Worm (Caenorhabditis elegans) whole organism, midembryonic: ENCODE measurements around the gene atg-9.

Experiments used
- T22C8.4 ChIP-seq: fragments of 200-800 bp; sonication (Bioruptor generic); IDR thresholded peaks from 2 replicates; pipeline ENCODE4 v1.3.6; 2022; ENCODE audit warnings: missing genetic modification characterization, missing compliant biosample characterization
- cog-1 ChIP-seq: sonication (generic microtip); optimal IDR thresholded peaks from 2 replicates; lab custom pipeline; 2016; ENCODE audit warnings: missing genetic modification characterization, missing compliant biosample characterization
- flt-1 ChIP-seq: fragments of 200-800 bp; sonication (Bioruptor generic); IDR thresholded peaks from 2 replicates; pipeline ENCODE4 v1.3.6; 2022; ENCODE audit warnings: missing genetic modification characterization, missing compliant biosample characterization
- klf-2 ChIP-seq: fragments of 200-800 bp; sonication (Bioruptor generic); conservative IDR thresholded peaks from 2 replicates; pipeline ENCODE4 v1.3.6; 2022; ENCODE audit warnings: missing genetic modification reagents, missing genetic modification characterization, missing compliant biosample characterization
- med-1 ChIP-seq: sonication (generic microtip); optimal IDR thresholded peaks from 2 replicates; lab custom pipeline; 2017; ENCODE audit warnings: missing genetic modification characterization, mild to moderate bottlenecking, missing compliant biosample characterization, antibody characterized with exemption, missing genetic modification reagents; ENCODE audit not compliant: insufficient read depth
- ref-1 ChIP-seq: fragments of 200-800 bp; sonication (Bioruptor generic); conservative IDR thresholded peaks from 2 replicates; pipeline ENCODE4 v1.3.6; 2022; ENCODE audit warnings: missing genetic modification reagents, missing genetic modification characterization, missing compliant biosample characterization
- tab-1 ChIP-seq: fragments of 200-800 bp; sonication (Bioruptor generic); IDR thresholded peaks from 2 replicates; pipeline ENCODE4 v1.3.6; 2022; ENCODE audit warnings: missing genetic modification characterization, missing compliant biosample characterization
- ztf-23 ChIP-seq: fragments of 200-800 bp; sonication (Bioruptor generic); IDR thresholded peaks from 2 replicates; pipeline ENCODE4 v1.3.6; 2022; ENCODE audit warnings: missing genetic modification reagents, missing genetic modification characterization, missing compliant biosample characterization
- ztf-29 ChIP-seq: fragments of 200-800 bp; sonication (Bioruptor generic); IDR thresholded peaks from 2 replicates; pipeline ENCODE4 v1.3.6; 2022; ENCODE audit warnings: missing genetic modification reagents, missing genetic modification characterization, missing compliant biosample characterization

atg-9 gene

DNA sequence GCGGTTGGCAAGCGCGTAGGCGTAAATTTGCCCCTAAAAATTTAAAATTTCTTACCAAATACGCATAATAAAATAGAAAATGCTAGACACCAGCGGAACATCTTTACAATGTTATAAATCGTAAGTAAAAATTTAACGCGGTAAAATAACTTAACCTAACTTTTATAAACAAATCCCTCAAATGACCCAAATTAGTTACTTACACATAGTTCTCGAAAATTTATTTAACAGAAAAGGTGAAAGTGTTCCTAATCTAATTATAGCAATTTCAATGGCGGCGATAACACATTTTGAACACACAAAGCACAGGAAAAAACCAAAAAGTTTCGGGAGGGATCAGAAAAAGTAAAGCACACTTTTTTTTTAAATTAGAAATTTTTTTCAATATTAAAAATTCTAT is 31.0 kb downstream of the atg-9 start, which contains the start of gene mltn-8:
Gene mltn-8, minus strand, starts transcription at position 101 of the 400 bp plus-strand sequence.
- TF ChIP-seq med-1 (GFP tag; lab: Kevin White, UChicago) (no peak), ref-1 (GFP tag; lab: Robert Waterston, UW) (no peak), cog-1 (tag; lab: Kevin White, UChicago) (no peak), ztf-29 (GFP tag; lab: Robert Waterston, UW) (no peak), tab-1 (GFP tag; lab: Robert Waterston, UW) (no peak), T22C8.4 (no peak), ztf-23 (no peak)

- TF ChIP-seq cog-1 (tag; lab: Kevin White, UChicago) (no peak), ztf-29 (GFP tag; lab: Robert Waterston, UW) (no peak), ref-1 (GFP tag; lab: Robert Waterston, UW) (no peak), T22C8.4 (no peak), med-1 (GFP tag; lab: Kevin White, UChicago) (no peak), tab-1 (GFP tag; lab: Robert Waterston, UW) (no peak), flt-1 (GFP tag; lab: Robert Waterston, UW) (no peak), klf-2 (GFP tag; lab: Robert Waterston, UW) (no peak), ztf-23 (no peak)
Measured at ce11 chrV:381227-381950, 32.2 kb downstream of the atg-9 start, which contains the start of gene ZK6.8. Gene ZK6.8, plus strand, starts transcription at chrV:381908.

DNA sequence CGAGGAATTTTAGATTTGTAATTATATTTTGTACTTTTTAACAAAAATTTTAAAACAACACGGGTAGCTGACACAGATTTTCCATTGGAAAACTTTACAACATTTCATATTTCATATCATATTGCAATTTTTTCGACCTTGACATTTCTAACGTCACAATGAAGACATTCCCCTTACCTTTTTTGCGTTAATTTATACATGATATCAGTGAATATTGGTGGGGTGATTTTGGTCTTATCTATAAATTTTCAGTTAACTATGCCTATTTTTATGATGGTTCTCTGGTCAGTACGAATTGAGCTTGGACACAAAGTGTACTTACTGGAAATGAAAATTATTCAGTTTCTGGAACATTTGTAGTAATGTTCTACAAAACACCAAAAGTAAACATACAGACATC is 35.3 kb downstream of the atg-9 start:
- TF ChIP-seq cog-1 (tag; lab: Kevin White, UChicago) (no peak), T22C8.4 (no peak), ztf-29 (GFP tag; lab: Robert Waterston, UW) (no peak), tab-1 (GFP tag; lab: Robert Waterston, UW) (no peak), flt-1 (GFP tag; lab: Robert Waterston, UW) (no peak), ztf-23 (no peak), med-1 (GFP tag; lab: Kevin White, UChicago) (no peak), ref-1 (GFP tag; lab: Robert Waterston, UW) (no peak), klf-2 (GFP tag; lab: Robert Waterston, UW) (no peak)

- TF ChIP-seq tab-1 (GFP tag; lab: Robert Waterston, UW) (no peak), T22C8.4 (no peak), ztf-23 (no peak), ztf-29 (GFP tag; lab: Robert Waterston, UW) (no peak), klf-2 (GFP tag; lab: Robert Waterston, UW) (no peak), ref-1 (GFP tag; lab: Robert Waterston, UW) (no peak), cog-1 (tag; lab: Kevin White, UChicago) (no peak), med-1 (GFP tag; lab: Kevin White, UChicago) (no peak), flt-1 (GFP tag; lab: Robert Waterston, UW) (no peak)
Measured at ce11 chrV:385488-385887, 36.3 kb downstream of the atg-9 start, which contains the start of gene lipl-5. Gene lipl-5, plus strand, starts transcription at chrV:385746.

DNA sequence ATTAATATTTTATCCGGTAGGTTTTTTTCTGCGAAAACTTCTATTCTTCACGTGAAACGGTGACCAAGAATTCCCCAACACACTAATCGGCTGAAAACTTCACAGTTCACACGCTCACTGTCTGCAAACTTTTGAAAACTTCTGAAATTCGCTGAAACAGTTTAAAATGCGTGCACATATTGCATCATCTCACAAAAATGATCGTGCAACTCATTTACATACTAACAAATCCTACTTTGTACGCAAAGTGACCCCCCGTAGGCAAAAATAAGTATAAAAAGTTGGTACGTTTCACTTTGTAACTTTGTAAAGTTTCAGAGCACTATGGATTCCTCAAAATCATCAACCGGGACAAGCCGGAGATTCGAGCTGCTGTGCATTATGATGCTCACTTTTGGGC is 39.2 kb downstream of the atg-9 start, which contains the start of gene ZK6.6:
Gene ZK6.6, plus strand, starts transcription at position 301 of the 400 bp plus-strand sequence.
- TF ChIP-seq ref-1 (GFP tag; lab: Robert Waterston, UW) (no peak), flt-1 (GFP tag; lab: Robert Waterston, UW) (no peak), T22C8.4 (no peak), med-1 (GFP tag; lab: Kevin White, UChicago) (no peak), cog-1 (tag; lab: Kevin White, UChicago) (no peak), ztf-29 (GFP tag; lab: Robert Waterston, UW) (no peak), ztf-23 (no peak)

DNA sequence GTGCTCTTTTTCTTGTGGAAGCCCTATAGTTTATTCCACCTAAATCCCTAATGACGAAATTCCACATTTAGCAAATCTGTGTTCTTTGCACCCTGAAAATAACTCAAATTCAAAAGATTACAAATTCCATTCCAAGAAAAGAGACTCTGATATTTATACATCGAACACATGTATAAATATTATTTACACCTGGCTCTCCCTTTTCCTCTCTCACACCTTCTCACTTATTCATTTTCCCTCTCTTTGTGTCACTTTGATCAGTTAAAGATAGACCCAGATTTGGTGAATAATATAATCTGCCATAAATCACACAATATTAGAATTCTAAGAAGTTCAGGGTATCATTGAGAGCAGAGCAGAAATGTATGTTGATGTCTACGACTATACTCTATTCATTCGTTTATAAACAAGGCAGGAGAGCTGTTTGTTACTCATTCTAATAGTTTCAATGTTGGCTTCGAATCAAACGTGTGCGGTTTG is 43.1 kb downstream of the atg-9 start, which contains the start of gene nhr-254:
Gene nhr-254, plus strand, starts transcription at position 430 of the 480 bp plus-strand sequence.
- TF ChIP-seq ztf-29 (GFP tag; lab: Robert Waterston, UW) (no peak), ref-1 (GFP tag; lab: Robert Waterston, UW) (no peak), T22C8.4 (no peak), tab-1 (GFP tag; lab: Robert Waterston, UW) (no peak), klf-2 (GFP tag; lab: Robert Waterston, UW) (no peak), med-1 (GFP tag; lab: Kevin White, UChicago) (no peak), ztf-23 (no peak), cog-1 (tag; lab: Kevin White, UChicago) (no peak), flt-1 (GFP tag; lab: Robert Waterston, UW) (no peak)

- TF ChIP-seq ztf-23 (no peak), klf-2 (GFP tag; lab: Robert Waterston, UW) (no peak), cog-1 (tag; lab: Kevin White, UChicago) (no peak), flt-1 (GFP tag; lab: Robert Waterston, UW) (no peak), T22C8.4 (no peak), med-1 (GFP tag; lab: Kevin White, UChicago) (no peak)
Measured at ce11 chrV:396309-396708, 47.1 kb downstream of the atg-9 start, which contains the start of gene nhr-253. Gene nhr-253, plus strand, starts transcription at chrV:396593.

DNA sequence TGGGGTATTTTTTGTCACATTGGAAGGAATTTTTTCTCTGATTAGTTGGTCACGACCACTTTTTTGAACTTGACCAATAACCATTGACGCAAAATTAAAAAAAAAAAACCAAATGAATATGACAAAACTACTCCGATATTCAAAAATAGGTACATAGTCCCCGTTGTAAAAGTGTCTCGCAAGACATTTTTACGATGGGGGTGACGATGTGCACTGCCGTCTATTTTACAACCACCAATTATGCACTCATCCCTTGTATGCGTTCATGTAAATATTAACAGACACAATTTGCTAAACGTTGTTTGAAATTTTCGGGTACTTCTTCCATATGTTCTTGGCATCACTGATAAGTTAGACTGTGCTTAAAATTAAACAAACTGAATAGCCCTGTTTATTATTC is 50.5 kb downstream of the atg-9 start, which contains the start of gene scl-27:
Gene scl-27, plus strand, starts transcription at position 301 of the 400 bp plus-strand sequence.
- TF ChIP-seq T22C8.4 (no peak), ztf-23 (no peak), ref-1 (GFP tag; lab: Robert Waterston, UW) (no peak), tab-1 (GFP tag; lab: Robert Waterston, UW) (no peak), flt-1 (GFP tag; lab: Robert Waterston, UW) (no peak), cog-1 (tag; lab: Kevin White, UChicago) (no peak), klf-2 (GFP tag; lab: Robert Waterston, UW) (no peak)

DNA sequence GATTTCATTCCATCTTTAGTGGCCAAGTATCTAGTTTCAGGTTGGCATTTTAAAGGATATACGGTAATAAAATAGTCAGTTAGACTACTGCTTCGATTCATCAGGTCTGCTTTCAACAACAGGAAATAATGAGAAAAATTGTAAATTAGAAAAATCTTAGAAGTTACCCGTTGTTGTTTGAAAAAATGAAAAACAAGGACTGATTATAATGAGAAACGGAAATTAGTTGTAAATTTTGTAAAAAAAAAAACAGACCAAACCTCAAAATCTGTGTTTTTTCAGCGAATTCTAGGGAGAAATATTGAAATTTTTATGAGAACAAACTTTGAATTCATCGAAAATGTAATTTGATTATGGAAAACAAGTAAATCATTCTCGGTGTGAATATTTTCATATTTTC is 53.8 kb downstream of the atg-9 start, which contains the start of gene srh-62:
Gene srh-62, minus strand, starts transcription at position 101 of the 400 bp plus-strand sequence.
- TF ChIP-seq T22C8.4 (no peak), ztf-23 (no peak), flt-1 (GFP tag; lab: Robert Waterston, UW) (no peak)
